Worm (Caenorhabditis elegans): ENCODE results near the gene srh-113.

srh-113 gene

DNA sequence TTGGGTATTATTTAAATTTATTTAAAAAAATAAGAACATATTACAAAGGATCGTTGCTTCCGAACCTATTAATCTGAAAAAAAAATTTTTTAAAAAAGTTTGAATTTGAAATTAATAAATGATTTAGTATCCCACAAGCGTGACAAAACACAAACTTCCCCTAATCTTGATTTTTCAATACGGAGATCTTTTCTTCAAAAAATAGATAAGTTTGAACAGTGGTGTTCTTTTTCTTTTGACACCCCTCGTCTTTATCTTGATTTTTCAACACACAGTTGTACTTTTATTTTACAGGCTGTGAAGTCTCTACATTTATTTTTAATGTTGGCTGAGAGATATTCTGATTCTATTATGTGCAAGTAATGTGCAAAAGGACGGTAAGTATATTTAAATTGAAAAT is 23.5 kb downstream of the srh-113 start, which contains the start of gene T19C9.10:
Gene T19C9.10 (plus strand): TSS at position 248 of the 400 bp plus-strand sequence.
- TF ChIP-seq ets-7 (tag; optimal IDR thresholded peaks at IDR 0.05) = no peak
- TF ChIP-seq hnd-1 (tag; optimal IDR thresholded peaks at IDR 0.05) = no peak
- no peak for TF ChIP-seq ceh-36 (tag; optimal IDR thresholded peaks at IDR 0.05)
- TF ChIP-seq scrt-1 (GFP tag; IDR thresholded peaks at IDR 0.05) = no peak
- TF ChIP-seq ceh-13 (GFP tag; optimal IDR thresholded peaks at IDR 0.05) = no peak
- TF ChIP-seq aly-1 (tag; optimal IDR thresholded peaks at IDR 0.05) = no peak
- no peak for TF ChIP-seq sea-1 (GFP tag; conservative IDR thresholded peaks at IDR 0.05)
- TF ChIP-seq tbx-37 (GFP tag; conservative IDR thresholded peaks at IDR 0.05) = no peak
- TF ChIP-seq pes-1 (GFP tag; IDR thresholded peaks at IDR 0.05) = no peak
- no peak for TF ChIP-seq hmbx-1 (tag; optimal IDR thresholded peaks at IDR 0.05)
- no peak for TF ChIP-seq F13C5.2 (tag; optimal IDR thresholded peaks at IDR 0.05)
- no peak for TF ChIP-seq B0310.2 (tag; optimal IDR thresholded peaks at IDR 0.05)

DNA sequence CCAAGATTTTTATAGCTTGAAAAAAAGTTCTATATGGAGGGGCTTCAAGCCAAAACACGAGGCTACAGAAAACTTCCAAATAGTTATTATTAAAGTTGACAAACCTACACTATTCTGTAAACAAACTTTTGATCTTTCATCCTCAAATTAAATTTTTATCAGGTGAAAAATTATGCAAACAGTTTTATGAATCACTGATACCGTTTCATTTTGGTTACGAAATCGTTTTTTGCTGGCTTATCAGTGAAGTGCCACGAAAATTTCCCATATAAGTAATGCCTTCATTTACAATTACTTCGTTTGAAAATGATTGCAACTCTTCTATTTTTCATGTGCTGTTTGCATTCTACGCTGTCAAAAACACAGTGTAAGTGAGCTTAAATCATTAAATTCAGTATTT is 26.0 kb downstream of the srh-113 start, which contains the start of gene T19C9.8:
Gene T19C9.8 (plus strand): TSS at position 299 of the 400 bp plus-strand sequence.
- TF ChIP-seq ets-7 (tag; optimal IDR thresholded peaks at IDR 0.05) (no peak), flt-1 (GFP tag; IDR thresholded peaks at IDR 0.05) (no peak), scrt-1 (GFP tag; IDR thresholded peaks at IDR 0.05) (no peak), aly-1 (tag; optimal IDR thresholded peaks at IDR 0.05) (no peak), B0310.2 (tag; optimal IDR thresholded peaks at IDR 0.05) (no peak)

DNA sequence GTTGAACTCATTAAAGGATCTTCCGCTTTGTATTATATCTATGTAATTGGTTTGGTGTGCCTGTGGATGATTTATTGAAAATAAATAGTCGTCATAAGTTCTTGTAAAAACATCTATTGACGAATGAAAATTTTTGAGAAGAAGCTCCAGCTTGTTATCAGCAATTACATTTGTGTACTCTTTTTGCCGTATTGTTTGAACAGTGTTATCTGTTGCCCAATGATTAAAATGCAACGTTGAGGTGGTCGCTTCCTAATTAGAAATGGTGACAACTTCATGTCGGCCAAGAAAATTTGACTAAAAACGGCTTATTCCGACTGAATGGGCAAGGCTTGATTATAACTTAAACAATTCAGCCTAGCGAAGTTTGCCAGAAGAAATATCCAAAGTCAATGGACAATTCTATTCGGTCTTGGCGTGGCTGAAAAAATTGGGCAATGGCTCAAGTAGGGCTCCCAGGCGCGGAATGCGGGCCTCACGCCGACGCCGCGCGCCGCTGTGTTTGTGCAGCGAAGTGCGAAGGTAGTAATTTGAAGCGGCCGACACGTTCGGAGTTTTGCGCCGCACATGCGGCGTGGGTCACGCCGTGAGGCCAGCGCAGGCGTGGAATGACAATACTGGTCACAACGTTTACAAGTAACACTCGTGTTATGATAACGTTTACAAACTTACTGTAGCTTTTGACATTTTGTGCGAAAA is 27.9 kb downstream of the srh-113 start:
- TF ChIP-seq tra-4 (tag; optimal IDR thresholded peaks at IDR 0.05) (no peak), ets-7 (tag; optimal IDR thresholded peaks at IDR 0.05) (no peak), hnd-1 (tag; optimal IDR thresholded peaks at IDR 0.05) (no peak), hmbx-1 (tag; optimal IDR thresholded peaks at IDR 0.05) (no peak)

DNA sequence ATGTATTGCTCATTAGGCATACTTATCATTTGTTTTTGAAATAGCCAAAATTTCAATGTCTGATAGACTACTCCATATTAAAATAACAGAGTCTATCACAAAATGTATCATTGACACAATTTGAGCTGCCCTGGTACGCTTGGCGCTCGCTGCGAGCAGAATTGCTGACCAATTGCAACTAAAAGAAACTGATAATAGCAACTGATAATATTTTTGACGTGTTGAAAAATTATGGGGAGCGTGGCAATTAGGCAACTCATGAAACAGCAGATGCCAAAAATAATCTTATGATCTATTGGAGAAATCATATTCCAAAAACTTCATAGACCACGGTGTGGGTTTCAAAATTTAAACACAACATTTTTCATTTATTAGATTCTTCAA is 28.4 kb downstream of the srh-113 start:
- TF ChIP-seq ets-7 (tag; optimal IDR thresholded peaks at IDR 0.05) (no peak), tra-4 (tag; optimal IDR thresholded peaks at IDR 0.05) (no peak), flt-1 (GFP tag; IDR thresholded peaks at IDR 0.05) (no peak), ceh-13 (GFP tag; optimal IDR thresholded peaks at IDR 0.05) (no peak), ama-1 (optimal IDR thresholded peaks at IDR 0.05) (no peak), hmg-4 (GFP tag; optimal IDR thresholded peaks at IDR 0.05) (no peak), ceh-36 (tag; optimal IDR thresholded peaks at IDR 0.05) (no peak), tbx-37 (GFP tag; conservative IDR thresholded peaks at IDR 0.05) (no peak), hnd-1 (tag; optimal IDR thresholded peaks at IDR 0.05) (no peak), pes-1 (GFP tag; IDR thresholded peaks at IDR 0.05) (no peak), scrt-1 (GFP tag; IDR thresholded peaks at IDR 0.05) (no peak), tbx-11 (GFP tag; IDR thresholded peaks at IDR 0.05) (no peak), sea-1 (GFP tag; conservative IDR thresholded peaks at IDR 0.05) (no peak), aly-1 (tag; optimal IDR thresholded peaks at IDR 0.05) (no peak)

DNA sequence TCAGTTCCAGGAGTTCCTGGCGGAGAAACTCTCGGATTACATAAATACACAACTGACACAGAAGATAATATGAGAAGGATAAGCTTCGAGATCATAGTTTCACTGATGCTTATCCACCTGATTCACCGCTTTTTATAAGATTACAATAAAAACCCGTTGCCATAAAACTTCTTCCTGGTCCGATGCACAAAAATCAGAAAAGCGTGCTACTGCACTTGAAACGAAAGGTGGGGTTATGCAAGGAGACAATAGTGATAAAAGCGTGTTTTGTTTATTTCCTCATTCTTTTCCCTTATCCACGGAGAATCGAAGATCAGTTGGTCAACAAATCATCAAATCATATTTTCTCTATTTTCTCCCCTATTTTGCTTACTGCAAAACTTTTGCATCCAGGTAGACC is 29.7 kb downstream of the srh-113 start, which contains the start of gene Y68A4B.3:
Gene Y68A4B.3 (minus strand): TSS at position 101 of the 400 bp plus-strand sequence.
- no peak for TF ChIP-seq B0310.2 (tag; optimal IDR thresholded peaks at IDR 0.05)
- TF ChIP-seq sea-1 (GFP tag; conservative IDR thresholded peaks at IDR 0.05) = no peak
- no peak for TF ChIP-seq hmg-4 (GFP tag; optimal IDR thresholded peaks at IDR 0.05)
- no peak for TF ChIP-seq tra-4 (tag; optimal IDR thresholded peaks at IDR 0.05)
- TF ChIP-seq ceh-36 (tag; optimal IDR thresholded peaks at IDR 0.05) = no peak
- TF ChIP-seq hmbx-1 (tag; optimal IDR thresholded peaks at IDR 0.05) = no peak

DNA sequence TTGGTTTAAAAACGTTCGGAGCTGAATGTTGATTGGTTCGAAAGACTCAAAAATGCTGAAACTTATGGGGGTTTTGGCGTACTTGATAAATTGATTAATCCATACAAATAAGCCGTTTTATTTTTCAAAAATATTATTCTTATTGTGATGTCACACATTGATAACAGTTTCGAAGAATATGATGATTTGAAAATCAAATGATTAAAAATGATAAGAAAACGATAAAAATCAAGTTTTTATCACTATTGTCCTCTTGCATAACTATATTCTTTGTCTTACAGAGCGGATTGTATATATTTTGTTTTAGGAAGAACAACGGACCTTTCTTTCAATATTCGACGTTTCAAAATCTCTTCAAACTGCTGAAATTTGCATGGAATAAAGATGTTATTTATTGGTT is 30.2 kb downstream of the srh-113 start:
- TF ChIP-seq sea-1 (GFP tag; conservative IDR thresholded peaks at IDR 0.05) (no peak), flt-1 (GFP tag; IDR thresholded peaks at IDR 0.05) (no peak), tbx-37 (GFP tag; conservative IDR thresholded peaks at IDR 0.05) (no peak), ets-7 (tag; optimal IDR thresholded peaks at IDR 0.05) (no peak), hmbx-1 (tag; optimal IDR thresholded peaks at IDR 0.05) (no peak), pes-1 (GFP tag; IDR thresholded peaks at IDR 0.05) (no peak), ceh-13 (GFP tag; optimal IDR thresholded peaks at IDR 0.05) (no peak), ceh-36 (tag; optimal IDR thresholded peaks at IDR 0.05) (no peak), tbx-11 (GFP tag; IDR thresholded peaks at IDR 0.05) (no peak), ama-1 (optimal IDR thresholded peaks at IDR 0.05) (no peak), scrt-1 (GFP tag; IDR thresholded peaks at IDR 0.05) (no peak), F13C5.2 (tag; optimal IDR thresholded peaks at IDR 0.05) (no peak), B0310.2 (tag; optimal IDR thresholded peaks at IDR 0.05) (no peak), hnd-1 (tag; optimal IDR thresholded peaks at IDR 0.05) (no peak), tra-4 (tag; optimal IDR thresholded peaks at IDR 0.05) (no peak), aly-1 (tag; optimal IDR thresholded peaks at IDR 0.05) (no peak)

DNA sequence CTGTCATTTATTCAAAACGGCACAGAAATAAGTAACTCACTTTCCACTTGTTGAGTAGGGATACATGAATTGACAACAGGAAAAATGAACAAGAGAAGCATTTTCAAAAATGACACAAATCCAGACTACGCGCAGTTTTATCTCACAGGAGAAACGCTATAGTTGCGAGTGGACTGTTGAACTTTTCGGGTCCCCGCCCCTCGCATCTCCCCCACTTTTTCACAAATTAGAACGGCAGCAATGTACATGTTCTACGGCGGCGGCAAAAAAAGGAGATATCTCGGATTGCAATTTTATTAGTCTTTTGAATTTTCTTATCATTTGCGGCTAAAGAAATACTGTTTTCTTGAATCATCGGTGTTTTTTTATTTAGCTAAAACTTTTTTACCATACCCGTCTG is 32.6 kb downstream of the srh-113 start, which contains the start of gene clec-242:
Gene clec-242 (minus strand): TSS at position 101 of the 400 bp plus-strand sequence.
- TF ChIP-seq tbx-37 (GFP tag; conservative IDR thresholded peaks at IDR 0.05) (no peak), ceh-36 (tag; optimal IDR thresholded peaks at IDR 0.05) (no peak), tbx-11 (GFP tag; IDR thresholded peaks at IDR 0.05) (no peak), hmbx-1 (tag; optimal IDR thresholded peaks at IDR 0.05) (no peak), hmg-4 (GFP tag; optimal IDR thresholded peaks at IDR 0.05) (no peak), pes-1 (GFP tag; IDR thresholded peaks at IDR 0.05) (no peak), flt-1 (GFP tag; IDR thresholded peaks at IDR 0.05) (no peak), ceh-13 (GFP tag; optimal IDR thresholded peaks at IDR 0.05) (no peak), ama-1 (optimal IDR thresholded peaks at IDR 0.05) (no peak), sea-1 (GFP tag; conservative IDR thresholded peaks at IDR 0.05) (no peak), ets-7 (tag; optimal IDR thresholded peaks at IDR 0.05) (no peak), B0310.2 (tag; optimal IDR thresholded peaks at IDR 0.05) (no peak)

DNA sequence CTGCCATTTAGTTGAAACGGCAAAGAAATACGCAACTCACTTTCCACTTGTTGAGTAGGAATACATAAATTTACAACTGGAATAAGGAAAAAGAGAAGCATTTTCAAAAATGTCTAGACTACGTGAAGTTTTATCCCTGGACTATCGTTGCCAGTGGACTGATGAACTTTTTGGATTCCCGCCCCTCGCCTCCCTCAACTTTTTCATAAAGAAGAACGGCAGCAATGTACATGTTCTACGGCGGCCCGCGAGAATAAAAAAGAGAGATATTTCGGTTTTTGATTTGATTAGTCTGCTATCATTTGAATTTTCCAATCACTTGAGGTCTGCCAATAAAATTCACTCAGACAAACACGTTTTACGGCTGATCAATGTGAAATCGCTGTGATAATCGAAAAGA is 36.1 kb downstream of the srh-113 start, which contains the start of gene clec-243:
Gene clec-243 (minus strand): TSS at position 101 of the 400 bp plus-strand sequence.
- TF ChIP-seq tbx-11 (GFP tag; IDR thresholded peaks at IDR 0.05) (no peak), ets-7 (tag; optimal IDR thresholded peaks at IDR 0.05) (no peak), sea-1 (GFP tag; conservative IDR thresholded peaks at IDR 0.05) (no peak), ceh-36 (tag; optimal IDR thresholded peaks at IDR 0.05) (no peak), F13C5.2 (tag; optimal IDR thresholded peaks at IDR 0.05) (no peak), tra-4 (tag; optimal IDR thresholded peaks at IDR 0.05) (no peak), hnd-1 (tag; optimal IDR thresholded peaks at IDR 0.05) (no peak), tbx-37 (GFP tag; conservative IDR thresholded peaks at IDR 0.05) (no peak), ceh-13 (GFP tag; optimal IDR thresholded peaks at IDR 0.05) (no peak), aly-1 (tag; optimal IDR thresholded peaks at IDR 0.05) (no peak), hmbx-1 (tag; optimal IDR thresholded peaks at IDR 0.05) (no peak), flt-1 (GFP tag; IDR thresholded peaks at IDR 0.05) (no peak), hmg-4 (GFP tag; optimal IDR thresholded peaks at IDR 0.05) (no peak), ama-1 (optimal IDR thresholded peaks at IDR 0.05) (no peak), pes-1 (GFP tag; IDR thresholded peaks at IDR 0.05) (no peak)

Data from whole organism, early embryonic.